Worm (Caenorhabditis elegans): ENCODE measurements around the gene T22B7.4.

DNA sequence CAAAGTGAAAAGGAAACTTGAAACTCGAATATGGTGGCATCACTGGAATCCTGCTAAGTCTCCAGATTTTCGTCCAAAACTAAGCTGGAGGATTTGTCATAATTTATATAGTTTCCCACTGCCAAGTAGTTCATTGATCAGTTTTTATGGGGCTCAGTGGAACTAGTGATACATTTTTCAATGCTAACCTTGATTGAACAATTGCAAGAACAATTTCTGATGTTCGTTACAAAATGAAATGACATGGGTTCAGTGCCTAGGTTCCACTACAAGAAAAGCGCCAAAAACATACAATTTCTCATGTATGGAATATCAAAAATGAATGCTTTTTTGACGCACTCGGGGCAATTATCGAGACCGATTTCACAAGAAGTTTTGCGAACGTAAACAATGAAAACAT is 19.4 kb downstream of the T22B7.4 start:
- TF ChIP-seq sea-1 (GFP tag; conservative IDR thresholded peaks at IDR 0.05) (no peak), tbx-37 (GFP tag; conservative IDR thresholded peaks at IDR 0.05) (no peak), ama-1 (optimal IDR thresholded peaks at IDR 0.05) (no peak), flt-1 (GFP tag; IDR thresholded peaks at IDR 0.05) (no peak), scrt-1 (GFP tag; IDR thresholded peaks at IDR 0.05) (no peak), ceh-36 (tag; optimal IDR thresholded peaks at IDR 0.05) (no peak), F13C5.2 (tag; optimal IDR thresholded peaks at IDR 0.05) (no peak), hmg-4 (GFP tag; optimal IDR thresholded peaks at IDR 0.05) (no peak), hmbx-1 (tag; optimal IDR thresholded peaks at IDR 0.05) (no peak), ceh-13 (GFP tag; optimal IDR thresholded peaks at IDR 0.05) (no peak)
